Fruit fly (Drosophila melanogaster): Measurements from ENCODE around the gene asf1.

- no peak for TF ChIP-seq psq (optimal IDR thresholded peaks at IDR 0.05)
- no peak for TF ChIP-seq Dll (optimal IDR thresholded peaks at IDR 0.05)
These were observed 31.4 kb downstream of the asf1 start for dm6 chr3L:19650121-19650520.
